Fruit fly (Drosophila melanogaster) whole organism, embryonic: ENCODE data around the gene CG10348.

ENCODE experiments used
- Awh ChIP-seq: fragments of 200-800 bp; sonication (Bioruptor generic); IDR thresholded peaks from 2 replicates; pipeline ENCODE4, ENCODE4 v1.3.6; 2022; ENCODE audit warnings: missing biosample characterization, missing genetic modification characterization
- B-H1 ChIP-seq: fragments of 200-800 bp; sonication (Bioruptor generic); IDR thresholded peaks from 3 replicates; pipeline ENCODE4 v1.3.6; 2022; ENCODE audit warnings: missing biosample characterization, missing genetic modification characterization
- Bgb ChIP-seq: fragments of 200-800 bp; sonication (Bioruptor generic); IDR thresholded peaks from 2 replicates; pipeline ENCODE4 v1.3.6; 2022; ENCODE audit warnings: missing biosample characterization, missing genetic modification characterization; ENCODE audit not compliant: partially characterized antibody
- CG10321 ChIP-seq: fragments of 200-800 bp; sonication (Bioruptor generic); IDR thresholded peaks from 2 replicates; pipeline ENCODE4 v1.3.6; 2022; ENCODE audit warnings: missing biosample characterization, missing genetic modification characterization
- CG10543 ChIP-seq: fragments of 200-800 bp; sonication (Bioruptor generic); optimal IDR thresholded peaks from 3 replicates; lab custom pipeline; 2017; ENCODE audit warnings: missing biosample characterization, mild to moderate bottlenecking, missing genetic modification characterization, moderate library complexity
- CG13123 ChIP-seq: fragments of 200-800 bp; sonication (Bioruptor generic); optimal IDR thresholded peaks from 2 replicates; lab custom pipeline; 2016; ENCODE audit warnings: missing biosample characterization, missing genetic modification characterization
- CG16863 ChIP-seq: fragments of 200-800 bp; sonication (Bioruptor generic); optimal IDR thresholded peaks from 3 replicates; lab custom pipeline; 2016; ENCODE audit warnings: missing biosample characterization, missing genetic modification characterization
- CG18476 ChIP-seq: fragments of 200-800 bp; sonication (Bioruptor generic); optimal IDR thresholded peaks from 2 replicates; lab custom pipeline; 2016; ENCODE audit warnings: missing biosample characterization, mild to moderate bottlenecking, missing genetic modification characterization
- CG32772 ChIP-seq: fragments of 200-800 bp; sonication (Bioruptor generic); IDR thresholded peaks from 2 replicates; pipeline ENCODE4 v1.3.6; 2022; ENCODE audit warnings: missing biosample characterization, missing genetic modification characterization
- CG3726 ChIP-seq: fragments of 200-800 bp; sonication (Bioruptor generic); IDR thresholded peaks from 3 replicates; pipeline ENCODE4, ENCODE4 v1.3.6; 2022; ENCODE audit warnings: missing biosample characterization, missing genetic modification characterization
- CG42726 ChIP-seq: fragments of 200-800 bp; sonication (Bioruptor generic); IDR thresholded peaks from 2 replicates; pipeline ENCODE4 v1.3.6; 2022; ENCODE audit warnings: missing biosample characterization, missing genetic modification characterization; ENCODE audit not compliant: partially characterized antibody
- CG4282 ChIP-seq: fragments of 200-800 bp; sonication (Bioruptor generic); optimal IDR thresholded peaks from 2 replicates; lab custom pipeline; 2016; ENCODE audit warnings: missing biosample characterization, missing genetic modification characterization
- CG7745 ChIP-seq: fragments of 200-800 bp; sonication (Bioruptor generic); optimal IDR thresholded peaks from 2 replicates; lab custom pipeline; 2018; ENCODE audit warnings: missing biosample characterization, mild to moderate bottlenecking, missing genetic modification characterization, moderate library complexity
- CTCF ChIP-seq: fragments of 200-800 bp; sonication (Bioruptor generic); optimal IDR thresholded peaks from 2 replicates; lab custom pipeline; 2017; ENCODE audit warnings: missing biosample characterization, mild to moderate bottlenecking, missing genetic modification characterization, moderate library complexity
- CrebB ChIP-seq: fragments of 200-800 bp; sonication (Bioruptor generic); optimal IDR thresholded peaks from 3 replicates; lab custom pipeline; 2018; ENCODE audit warnings: missing biosample characterization, mild to moderate bottlenecking, missing genetic modification characterization
- Deaf1 ChIP-seq: fragments of 200-800 bp; optimal IDR thresholded peaks from 3 replicates; lab custom pipeline; 2019; ENCODE audit warnings: missing biosample characterization, mild to moderate bottlenecking, missing genetic modification characterization, moderate library complexity
- Lpt ChIP-seq: fragments of >200 bp; optimal IDR thresholded peaks from 2 replicates; lab custom pipeline; 2018; ENCODE audit warnings: missing biosample characterization, missing genetic modification characterization
- MESR4 ChIP-seq: fragments of 200-800 bp; sonication (Bioruptor generic); optimal IDR thresholded peaks from 2 replicates; lab custom pipeline; 2018; ENCODE audit warnings: missing biosample characterization, mild to moderate bottlenecking, missing genetic modification characterization, moderate library complexity
- Mrtf ChIP-seq: fragments of 200-800 bp; sonication (Bioruptor generic); IDR thresholded peaks from 3 replicates; pipeline ENCODE4 v1.3.6; 2022; ENCODE audit warnings: missing biosample characterization, missing genetic modification characterization
- NK7.1 ChIP-seq: fragments of 200-800 bp; sonication (Bioruptor generic); optimal IDR thresholded peaks from 3 replicates; lab custom pipeline; 2016; ENCODE audit warnings: missing biosample characterization, missing genetic modification characterization
- Oli ChIP-seq: fragments of 200-800 bp; sonication (Bioruptor generic); optimal IDR thresholded peaks from 2 replicates; lab custom pipeline; 2018; ENCODE audit warnings: missing biosample characterization, mild to moderate bottlenecking, missing genetic modification characterization, moderate library complexity
- Sry-β ChIP-seq: fragments of 200-800 bp; sonication (Bioruptor generic); optimal IDR thresholded peaks from 2 replicates; lab custom pipeline; 2018; ENCODE audit warnings: missing biosample characterization, mild to moderate bottlenecking, missing genetic modification characterization, moderate library complexity
- Stat92E ChIP-seq, 3 experiments: fragments of >200 bp in 2 of 3; fragments of 200-800 bp in 1 of 3; sonication (Bioruptor generic) in 1 of 3; optimal IDR thresholded peaks; 2 replicates each; lab custom pipeline; 2017 to 2019; ENCODE audit warnings: missing biosample characterization in 3 of 3, missing genetic modification characterization in 3 of 3, mild to moderate bottlenecking in 1 of 3, moderate library complexity in 1 of 3
- Xbp1 ChIP-seq: fragments of 200-800 bp; sonication (Bioruptor generic); optimal IDR thresholded peaks from 3 replicates; lab custom pipeline; 2016; ENCODE audit warnings: missing biosample characterization, mild to moderate bottlenecking, missing genetic modification characterization
- aop ChIP-seq: fragments of 200-800 bp; sonication (Bioruptor generic); IDR thresholded peaks from 2 replicates; pipeline ENCODE4 v1.3.6; 2022; ENCODE audit warnings: missing biosample characterization, missing genetic modification characterization
- ato ChIP-seq: fragments of 200-800 bp; sonication (Bioruptor generic); IDR thresholded peaks from 2 replicates; pipeline ENCODE4 v1.3.6; 2022; ENCODE audit warnings: missing biosample characterization, missing genetic modification characterization; ENCODE audit not compliant: partially characterized antibody
- cas ChIP-seq: fragments of 200-800 bp; sonication (Bioruptor generic); IDR thresholded peaks from 2 replicates; pipeline ENCODE4 v1.3.6; 2022; ENCODE audit warnings: missing biosample characterization, missing genetic modification characterization
- chn ChIP-seq: fragments of 200-800 bp; sonication (Bioruptor generic); optimal IDR thresholded peaks from 2 replicates; lab custom pipeline; 2016; ENCODE audit warnings: missing biosample characterization, missing genetic modification characterization
- cwo ChIP-seq: fragments of 200-800 bp; sonication (Bioruptor generic); optimal IDR thresholded peaks from 3 replicates; lab custom pipeline; 2017; ENCODE audit warnings: missing biosample characterization, missing genetic modification characterization, mild to moderate bottlenecking, moderate library complexity, missing genetic modification reagents
- dati ChIP-seq: fragments of 200-800 bp; sonication (Bioruptor generic); IDR thresholded peaks from 2 replicates; pipeline ENCODE4 v1.3.6; 2022; ENCODE audit warnings: missing biosample characterization, missing genetic modification characterization
- dimm ChIP-seq: fragments of 200-800 bp; sonication (Bioruptor generic); IDR thresholded peaks from 2 replicates; pipeline ENCODE4 v1.3.6; 2022; ENCODE audit warnings: missing biosample characterization, missing genetic modification characterization
- ftz-f1 ChIP-seq: fragments of 200-800 bp; sonication (Bioruptor generic); optimal IDR thresholded peaks from 2 replicates; lab custom pipeline; 2016; ENCODE audit warnings: missing biosample characterization, missing genetic modification characterization
- grn ChIP-seq: fragments of 200-800 bp; sonication (Bioruptor generic); optimal IDR thresholded peaks from 3 replicates; lab custom pipeline; 2017; ENCODE audit warnings: missing biosample characterization, missing genetic modification characterization
- her ChIP-seq: fragments of 200-800 bp; sonication (Bioruptor generic); optimal IDR thresholded peaks from 2 replicates; lab custom pipeline; 2016; ENCODE audit warnings: missing biosample characterization, missing genetic modification characterization
- hkb ChIP-seq, 2 experiments: fragments of 200-800 bp in 1 of 2; fragments of >200 bp in 1 of 2; sonication (Bioruptor generic) in 1 of 2; IDR thresholded peaks in 1 of 2; optimal IDR thresholded peaks in 1 of 2; 2 replicates each; pipeline versions ENCODE4 v1.3.6 to Lab custom; 2017 to 2022; ENCODE audit warnings: missing biosample characterization in 1 of 2, missing genetic modification characterization in 1 of 2
- ind ChIP-seq: fragments of 200-800 bp; sonication (Bioruptor generic); optimal IDR thresholded peaks from 3 replicates; lab custom pipeline; 2016; ENCODE audit warnings: missing biosample characterization, missing genetic modification characterization
- lov ChIP-seq, 2 experiments: fragments of 200-800 bp in 1 of 2; fragments of >200 bp in 1 of 2; sonication (Bioruptor generic) in 1 of 2; IDR thresholded peaks in 1 of 2; optimal IDR thresholded peaks in 1 of 2; 2 replicates in 1 of 2; 3 replicates in 1 of 2; pipeline versions ENCODE4 v1.3.6 to Lab custom; 2017 to 2022; ENCODE audit warnings: missing biosample characterization in 1 of 2, missing genetic modification characterization in 1 of 2
- nom ChIP-seq: fragments of 200-800 bp; sonication (Bioruptor generic); optimal IDR thresholded peaks from 2 replicates; lab custom pipeline; 2017; ENCODE audit warnings: missing biosample characterization, missing genetic modification characterization, mild to moderate bottlenecking, moderate library complexity, missing genetic modification reagents
- pb ChIP-seq: fragments of 200-800 bp; sonication (Bioruptor generic); optimal IDR thresholded peaks from 3 replicates; lab custom pipeline; 2016; ENCODE audit warnings: missing biosample characterization, missing genetic modification characterization
- pnt ChIP-seq: fragments of 200-800 bp; sonication (Bioruptor generic); optimal IDR thresholded peaks from 3 replicates; lab custom pipeline; 2016; ENCODE audit warnings: missing biosample characterization, missing genetic modification characterization
- repo ChIP-seq: fragments of 200-800 bp; sonication (Bioruptor generic); optimal IDR thresholded peaks from 2 replicates; lab custom pipeline; 2016; ENCODE audit warnings: missing biosample characterization, missing genetic modification characterization
- row ChIP-seq: fragments of 200-800 bp; sonication (Bioruptor generic); IDR thresholded peaks from 3 replicates; pipeline ENCODE4 v1.3.6; 2022; ENCODE audit warnings: missing biosample characterization, missing genetic modification characterization
- sd ChIP-seq: fragments of 200-800 bp; sonication (Bioruptor generic); optimal IDR thresholded peaks from 3 replicates; lab custom pipeline; 2018; ENCODE audit warnings: missing biosample characterization, mild to moderate bottlenecking, missing genetic modification characterization, moderate library complexity
- seq ChIP-seq: fragments of 200-800 bp; sonication (Bioruptor generic); IDR thresholded peaks from 2 replicates; pipeline ENCODE4 v1.3.6; 2022; ENCODE audit warnings: missing biosample characterization, missing genetic modification characterization
- shn ChIP-seq: fragments of 200-800 bp; sonication (Bioruptor generic); optimal IDR thresholded peaks from 3 replicates; lab custom pipeline; 2016; ENCODE audit warnings: missing biosample characterization, missing genetic modification characterization
- sisA ChIP-seq: fragments of 200-800 bp; sonication (Bioruptor generic); IDR thresholded peaks from 2 replicates; pipeline ENCODE4 v1.3.6; 2022; ENCODE audit warnings: missing biosample characterization, missing genetic modification characterization
- slp2 ChIP-seq: fragments of 200-800 bp; sonication (Bioruptor generic); optimal IDR thresholded peaks from 2 replicates; lab custom pipeline; 2016; ENCODE audit warnings: missing biosample characterization, missing genetic modification characterization
- sob ChIP-seq: fragments of 200-800 bp; sonication (Bioruptor generic); IDR thresholded peaks from 2 replicates; pipeline ENCODE4 v1.3.6; 2022; ENCODE audit warnings: missing biosample characterization, missing genetic modification characterization
- tio ChIP-seq: fragments of 200-800 bp; sonication (Bioruptor generic); optimal IDR thresholded peaks from 2 replicates; lab custom pipeline; 2017; ENCODE audit warnings: missing biosample characterization, missing genetic modification characterization, inconsistent platforms
- trem ChIP-seq: fragments of 200-800 bp; optimal IDR thresholded peaks from 3 replicates; lab custom pipeline; 2019; ENCODE audit warnings: missing biosample characterization, mild to moderate bottlenecking, missing genetic modification characterization, moderate library complexity
- z ChIP-seq: fragments of 200-800 bp; sonication (Bioruptor generic); IDR thresholded peaks from 3 replicates; pipeline ENCODE4 v1.3.6; 2022; ENCODE audit warnings: missing biosample characterization, missing genetic modification characterization

The CG10348 gene

dm6 chr2L:18698559-18699130 is 33.7 kb downstream of the CG10348 start, which contains the start of gene CG10341 (continued):
- TF ChIP-seq CG10321 (GFP tag; lab: Robert Waterston, UW) (no peak), CG3726 (GFP tag; lab: Robert Waterston, UW) (no peak), tio (GFP tag; lab: Kevin White, UChicago) (no peak), CTCF (GFP tag; lab: Kevin White, UChicago) (no peak), CG16863 (no peak), trem (tag; lab: Kevin White, UChicago) (peak; percentile 15), CG10543 (GFP tag; lab: Kevin White, UChicago) (no peak), z (GFP tag; lab: Robert Waterston, UW) (no peak), ind (GFP tag; lab: Kevin White, UChicago) (no peak), CG18476 (GFP tag; lab: Kevin White, UChicago) (no peak), sob (no peak), grn (GFP tag; lab: Kevin White, UChicago) (no peak), dati (GFP tag; lab: Robert Waterston, UW) (no peak), seq (GFP tag; lab: Robert Waterston, UW) (no peak), CG32772 (GFP tag; lab: Robert Waterston, UW) (no peak), lov (optimal IDR thresholded peaks at IDR 0.05; lab: Kevin White, UChicago) (no peak), lov (GFP tag; IDR thresholded peaks at IDR 0.05; lab: Robert Waterston, UW) (no peak), Xbp1 (GFP tag; lab: Kevin White, UChicago) (no peak), chn (GFP tag; lab: Kevin White, UChicago) (no peak), NK7.1 (GFP tag; lab: Kevin White, UChicago) (no peak), pb (GFP tag; lab: Kevin White, UChicago) (no peak), Deaf1 (no peak), row (GFP tag; lab: Robert Waterston, UW) (peak; percentile 31; the same call in 1 of the 3 replicates), sisA (GFP tag; lab: Robert Waterston, UW) (no peak), CG7745 (tag; lab: Kevin White, UChicago) (no peak), Oli (no peak), nom (GFP tag; lab: Kevin White, UChicago) (no peak), Mrtf (GFP tag; lab: Robert Waterston, UW) (no peak), hkb (optimal IDR thresholded peaks at IDR 0.05; lab: Kevin White, UChicago) (no peak), hkb (GFP tag; IDR thresholded peaks at IDR 0.05; lab: Robert Waterston, UW) (no peak), pnt (GFP tag; lab: Kevin White, UChicago) (no peak), cwo (GFP tag; lab: Kevin White, UChicago) (peak; percentile 98), Lpt (GFP tag; lab: Kevin White, UChicago) (no peak), Awh (no peak), cas (GFP tag; lab: Robert Waterston, UW) (no peak), her (GFP tag; lab: Kevin White, UChicago) (no peak), ftz-f1 (GFP tag; lab: Kevin White, UChicago) (no peak), CG13123 (GFP tag; lab: Kevin White, UChicago) (no peak), shn (GFP tag; lab: Kevin White, UChicago) (no peak), B-H1 (GFP tag; lab: Robert Waterston, UW) (no peak), dimm (GFP tag; lab: Robert Waterston, UW) (no peak), CG42726 (GFP tag; lab: Robert Waterston, UW) (no peak), MESR4 (peak; percentile 83), Bgb (no peak; the same call in 1 of the 2 replicates), repo (GFP tag; lab: Kevin White, UChicago) (no peak), ato (GFP tag; lab: Robert Waterston, UW) (no peak), CG4282 (GFP tag; lab: Kevin White, UChicago) (no peak), slp2 (GFP tag; lab: Kevin White, UChicago) (no peak), CrebB (tag; lab: Kevin White, UChicago) (no peak), aop (GFP tag; lab: Robert Waterston, UW) (no peak), sd (tag; lab: Kevin White, UChicago) (no peak), Stat92E (GFP tag; optimal IDR thresholded peaks at IDR 0.05; lab: Kevin White, UChicago) (no peak), Sry-β (GFP tag; lab: Kevin White, UChicago) (no peak)
